Fruit fly (Drosophila melanogaster): ENCODE measurements around the gene Tsen34.
A peak's percentile ranks its signal among the peaks of the same experiment; 100 is the strongest.

The Tsen34 gene

dm6 chr3L:14761837-14762785 lies at the start of gene Tsen34, which contains the start of gene Mgat4a:
Tsen34 (minus strand) TSS chr3L:14761844.
Mgat4a (plus strand) TSS chr3L:14762028.
- TF ChIP-seq cyc (GFP tag; optimal IDR thresholded peaks at IDR 0.05) (peak; percentile 7), fd85E (GFP tag; optimal IDR thresholded peaks at IDR 0.05) (no peak), Eip75B (GFP tag; optimal IDR thresholded peaks at IDR 0.05) (no peak), fkh (GFP tag; optimal IDR thresholded peaks at IDR 0.05) (peak; percentile 97), CG32006 (GFP tag; optimal IDR thresholded peaks at IDR 0.05) (no peak), Ets96B (tag; optimal IDR thresholded peaks at IDR 0.05) (no peak), CG16779 (tag; optimal IDR thresholded peaks at IDR 0.05) (no peak), CG6808 (GFP tag; optimal IDR thresholded peaks at IDR 0.05) (no peak), CG8319 (GFP tag; optimal IDR thresholded peaks at IDR 0.05) (no peak), salr (GFP tag; optimal IDR thresholded peaks at IDR 0.05) (no peak), Hr4 (GFP tag; optimal IDR thresholded peaks at IDR 0.05) (no peak), lz (GFP tag; optimal IDR thresholded peaks at IDR 0.05) (peak; percentile 22), Hr39 (GFP tag; optimal IDR thresholded peaks at IDR 0.05) (no peak), acj6 (GFP tag; optimal IDR thresholded peaks at IDR 0.05) (peak; percentile 35), dac (GFP tag; optimal IDR thresholded peaks at IDR 0.05) (no peak), Smox (GFP tag; optimal IDR thresholded peaks at IDR 0.05) (no peak), CG6854 (GFP tag; optimal IDR thresholded peaks at IDR 0.05) (no peak), CG34406 (GFP tag; optimal IDR thresholded peaks at IDR 0.05) (no peak), Sox102F (GFP tag; optimal IDR thresholded peaks at IDR 0.05) (no peak), Sox14 (GFP tag; optimal IDR thresholded peaks at IDR 0.05) (peak; percentile 25), Ets21C (GFP tag; optimal IDR thresholded peaks at IDR 0.05) (peak; percentile 10), CG8632 (GFP tag; optimal IDR thresholded peaks at IDR 0.05) (peak; percentile 55), CG3919 (GFP tag; optimal IDR thresholded peaks at IDR 0.05) (no peak), CG10631 (GFP tag; optimal IDR thresholded peaks at IDR 0.05) (no peak), Blimp-1 (GFP tag; optimal IDR thresholded peaks at IDR 0.05) (no peak), CG31627 (GFP tag; optimal IDR thresholded peaks at IDR 0.05) (no peak), CG9139 (GFP tag; optimal IDR thresholded peaks at IDR 0.05) (no peak), CG6163 (GFP tag; IDR thresholded peaks at IDR 0.05) (no peak), CG3032 (tag; optimal IDR thresholded peaks at IDR 0.05) (peak; percentile 8), OdsH (GFP tag; optimal IDR thresholded peaks at IDR 0.05) (no peak), CG6276 (GFP tag; optimal IDR thresholded peaks at IDR 0.05) (no peak), Met (GFP tag; optimal IDR thresholded peaks at IDR 0.05) (no peak), eg (GFP tag; IDR thresholded peaks at IDR 0.05) (no peak; the same call in 2 of the 3 replicates), CG4318 (GFP tag; optimal IDR thresholded peaks at IDR 0.05) (no peak), CG10669 (GFP tag; optimal IDR thresholded peaks at IDR 0.05) (no peak), CG8119 (GFP tag; IDR thresholded peaks at IDR 0.05) (no peak), fd59A (GFP tag; optimal IDR thresholded peaks at IDR 0.05) (no peak), ss (GFP tag; optimal IDR thresholded peaks at IDR 0.05) (no peak), CG15336 (GFP tag; IDR thresholded peaks at IDR 0.05) (no peak), vri (GFP tag; optimal IDR thresholded peaks at IDR 0.05) (peak; percentile 40), svp (GFP tag) (peak; percentile 13), achi (GFP tag; optimal IDR thresholded peaks at IDR 0.05) (no peak), Sox15 (GFP tag; optimal IDR thresholded peaks at IDR 0.05) (no peak), net (GFP tag; optimal IDR thresholded peaks at IDR 0.05) (no peak), topi (GFP tag; optimal IDR thresholded peaks at IDR 0.05) (no peak), Lpt (GFP tag; optimal IDR thresholded peaks at IDR 0.05) (no peak), esn (GFP tag; optimal IDR thresholded peaks at IDR 0.05) (peak; percentile 62), CG11294 (GFP tag; IDR thresholded peaks at IDR 0.05) (no peak), Eip93F (GFP tag; optimal IDR thresholded peaks at IDR 0.05) (no peak), Hr38 (GFP tag; optimal IDR thresholded peaks at IDR 0.05) (no peak), spab (GFP tag; optimal IDR thresholded peaks at IDR 0.05) (no peak)
